Fruit fly (Drosophila melanogaster): ENCODE data around the gene tna.

- TF ChIP-seq lola (GFP tag; optimal IDR thresholded peaks at IDR 0.05) (no peak), CG9705 (GFP tag; optimal IDR thresholded peaks at IDR 0.05) (no peak), pan (optimal IDR thresholded peaks at IDR 0.05) (no peak), HLH106 (tag; optimal IDR thresholded peaks at IDR 0.05) (no peak), OdsH (GFP tag; optimal IDR thresholded peaks at IDR 0.05) (peak; percentile 11), Rel (GFP tag; optimal IDR thresholded peaks at IDR 0.05) (no peak), Rel (tag; optimal IDR thresholded peaks at IDR 0.05) (no peak), sv (GFP tag; optimal IDR thresholded peaks at IDR 0.05) (no peak), h (GFP tag; optimal IDR thresholded peaks at IDR 0.05) (no peak), Myc (optimal IDR thresholded peaks at IDR 0.05) (no peak), Abd-B (GFP tag; optimal IDR thresholded peaks at IDR 0.05) (no peak), CG32264 (GFP tag; optimal IDR thresholded peaks at IDR 0.05) (no peak), GATAd (GFP tag; optimal IDR thresholded peaks at IDR 0.05) (no peak)
These were observed 9.5 kb downstream of the tna start for dm6 chr3L:10844548-10845530.
